Worm (Caenorhabditis elegans): Measurements from ENCODE around the gene nlp-101.

The nlp-101 gene

ce11 chrX:7827989-7828388 is 10.7 kb upstream of the nlp-101 start:
- TF ChIP-seq nhr-77 (tag; optimal IDR thresholded peaks at IDR 0.05) (no peak), nhr-12 (tag; optimal IDR thresholded peaks at IDR 0.05) (no peak), nhr-237 (tag; optimal IDR thresholded peaks at IDR 0.05) (no peak), ceh-8 (GFP tag; optimal IDR thresholded peaks at IDR 0.05) (no peak), jun-1 (tag; optimal IDR thresholded peaks at IDR 0.05) (no peak), dsc-1 (tag; optimal IDR thresholded peaks at IDR 0.05) (no peak), C16A3.4 (tag; optimal IDR thresholded peaks at IDR 0.05) (no peak), Y116A8C.19 (tag; optimal IDR thresholded peaks at IDR 0.05; ENCODE audit: borderline replicate concordance) (no peak), fos-1 (tag; optimal IDR thresholded peaks at IDR 0.05) (no peak), ztf-11 (tag; optimal IDR thresholded peaks at IDR 0.05) (no peak), tbx-2 (tag; optimal IDR thresholded peaks at IDR 0.05) (no peak), isw-1 (GFP tag; IDR thresholded peaks at IDR 0.05) (no peak)

ce11 chrX:7834117-7834516 is 4.6 kb upstream of the nlp-101 start, which contains the start of gene sul-3:
sul-3 (minus strand) TSS chrX:7834217.
- TF ChIP-seq mab-9 (GFP tag; IDR thresholded peaks at IDR 0.05): no peak
- no peak for TF ChIP-seq nhr-90 (tag; optimal IDR thresholded peaks at IDR 0.05; ENCODE audit: poor library complexity)
- no peak for TF ChIP-seq C16A3.4 (tag; optimal IDR thresholded peaks at IDR 0.05)
- TF ChIP-seq xbp-1 (tag; optimal IDR thresholded peaks at IDR 0.05): no peak
- TF ChIP-seq snu-23 (GFP tag; optimal IDR thresholded peaks at IDR 0.05): no peak
- no peak for TF ChIP-seq zip-4 (GFP tag; optimal IDR thresholded peaks at IDR 0.05)
- TF ChIP-seq lin-35 (GFP tag; optimal IDR thresholded peaks at IDR 0.05): no peak
- TF ChIP-seq nhr-85 (tag): no peak
- no peak for TF ChIP-seq lin-14 (GFP tag; optimal IDR thresholded peaks at IDR 0.05)
- no peak for TF ChIP-seq unc-30 (tag; optimal IDR thresholded peaks at IDR 0.05)
- no peak for TF ChIP-seq unc-130 (tag; optimal IDR thresholded peaks at IDR 0.05)
- TF ChIP-seq nhr-84 (tag; optimal IDR thresholded peaks at IDR 0.05): no peak
- TF ChIP-seq fkh-10 (GFP tag; optimal IDR thresholded peaks at IDR 0.05): no peak
- no peak for TF ChIP-seq ets-5 (GFP tag; IDR thresholded peaks at IDR 0.05)
- no peak for TF ChIP-seq zag-1 (tag; optimal IDR thresholded peaks at IDR 0.05)
- TF ChIP-seq irx-1 (tag; optimal IDR thresholded peaks at IDR 0.05): no peak

ce11 chrX:7839989-7840388 is 1.3 kb downstream of the nlp-101 start:
- TF ChIP-seq lin-35 (GFP tag; optimal IDR thresholded peaks at IDR 0.05): no peak
- no peak for TF ChIP-seq C34B4.2 (tag; optimal IDR thresholded peaks at IDR 0.05)
- TF ChIP-seq pax-3 (tag; optimal IDR thresholded peaks at IDR 0.05): no peak
- TF ChIP-seq ets-5 (GFP tag; IDR thresholded peaks at IDR 0.05): no peak
- no peak for TF ChIP-seq nhr-12 (tag; optimal IDR thresholded peaks at IDR 0.05)
- no peak for TF ChIP-seq nhr-237 (tag; optimal IDR thresholded peaks at IDR 0.05)
- no peak for TF ChIP-seq unc-30 (tag; optimal IDR thresholded peaks at IDR 0.05)
- no peak for TF ChIP-seq dsc-1 (tag; optimal IDR thresholded peaks at IDR 0.05)
- TF ChIP-seq mab-9 (GFP tag; IDR thresholded peaks at IDR 0.05): no peak

- TF ChIP-seq ztf-11 (tag; optimal IDR thresholded peaks at IDR 0.05) (no peak), lsy-2 (tag; optimal IDR thresholded peaks at IDR 0.05) (no peak), lin-35 (GFP tag; optimal IDR thresholded peaks at IDR 0.05) (no peak), egl-13 (tag; optimal IDR thresholded peaks at IDR 0.05) (no peak), F16B12.6 (tag; optimal IDR thresholded peaks at IDR 0.05) (no peak), elt-3 (tag; optimal IDR thresholded peaks at IDR 0.05) (no peak), blmp-1 (tag; optimal IDR thresholded peaks at IDR 0.05) (no peak), ama-1 (optimal IDR thresholded peaks at IDR 0.05) (no peak), sup-37 (GFP tag; optimal IDR thresholded peaks at IDR 0.05) (no peak), nhr-76 (tag; optimal IDR thresholded peaks at IDR 0.05) (no peak), irx-1 (tag; optimal IDR thresholded peaks at IDR 0.05) (no peak), dpl-1 (GFP tag; optimal IDR thresholded peaks at IDR 0.05) (no peak), mab-9 (GFP tag; IDR thresholded peaks at IDR 0.05) (no peak), efl-1 (optimal IDR thresholded peaks at IDR 0.05) (no peak), efl-1 (GFP tag; optimal IDR thresholded peaks at IDR 0.05 in 1 of 2) (no peak), Y116A8C.19 (tag; optimal IDR thresholded peaks at IDR 0.05; ENCODE audit: borderline replicate concordance) (no peak), jun-1 (tag; optimal IDR thresholded peaks at IDR 0.05) (no peak), fkh-10 (GFP tag; optimal IDR thresholded peaks at IDR 0.05) (no peak), ceh-63 (GFP tag; optimal IDR thresholded peaks at IDR 0.05) (no peak)
Measured at ce11 chrX:7842241-7842640, 3.6 kb downstream of the nlp-101 start, which contains the start of gene idpp-11. idpp-11 (plus strand) TSS chrX:7842541.

All from whole organism, L1 larva.